Fruit fly (Drosophila melanogaster) Kc167 (cell line): ENCODE data around the gene CG31674.

Source experiments
- Myc ChIP-seq: fragments of >200 bp; optimal IDR thresholded peaks from 2 replicates; lab custom pipeline; 2017; ENCODE audit warnings: missing external identifiers
- h ChIP-seq: fragments of >200 bp; optimal IDR thresholded peaks from 3 replicates; lab custom pipeline; 2018; ENCODE audit warnings: missing external identifiers
- insv ChIP-seq: fragments of >200 bp; optimal IDR thresholded peaks from 3 replicates; lab custom pipeline; 2018; ENCODE audit warnings: missing external identifiers
- psq ChIP-seq: fragments of >200 bp; optimal IDR thresholded peaks from 2 replicates; lab custom pipeline; 2017; ENCODE audit warnings: missing external identifiers

DNA sequence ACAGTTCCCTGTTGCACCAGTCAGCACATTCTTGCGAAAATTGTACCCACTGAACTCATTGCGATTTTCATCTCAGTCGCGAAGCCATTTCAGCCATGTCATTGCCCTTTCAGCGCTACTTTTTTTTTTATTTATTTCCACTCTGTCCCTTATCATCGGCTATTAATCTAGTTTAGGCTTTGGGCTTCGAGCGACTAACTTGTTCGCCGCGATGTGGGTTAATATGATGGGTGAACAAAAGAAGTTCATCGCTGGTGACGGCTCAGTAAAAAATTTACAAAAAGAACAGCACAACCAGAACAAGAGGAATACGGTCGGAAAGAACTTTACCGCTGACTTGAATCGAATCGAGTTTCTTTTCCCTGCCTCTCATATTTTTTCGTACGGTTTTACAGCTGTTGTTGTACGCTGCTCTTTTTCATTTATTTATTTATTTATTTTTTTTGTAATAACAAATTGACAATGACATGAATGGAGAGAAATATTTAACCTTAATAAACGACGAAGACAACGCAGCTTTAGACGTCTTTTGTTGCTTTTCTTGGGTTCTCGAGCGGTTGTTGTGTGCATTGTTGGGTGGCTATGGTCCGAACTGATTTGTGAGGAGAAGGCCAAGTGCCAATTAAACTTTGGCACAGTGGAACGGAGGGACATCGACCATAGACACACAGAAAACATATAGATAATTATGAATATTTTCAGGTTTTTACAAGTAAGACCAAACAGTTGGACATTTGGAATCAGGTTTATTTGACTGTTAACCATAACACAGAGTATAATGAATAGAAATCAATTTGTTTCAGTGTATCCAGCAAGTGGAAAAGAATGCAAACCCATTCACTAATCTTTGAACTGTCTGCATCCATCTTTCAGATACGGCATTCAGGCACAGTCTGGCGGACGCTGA, 18.5 kb upstream of the CG31674 start:
- TF ChIP-seq h (lab: Kevin White, UChicago): no peak
- no peak for TF ChIP-seq insv (lab: Kevin White, UChicago)
- no peak for TF ChIP-seq Myc (lab: Kevin White, UChicago)
- TF ChIP-seq psq (lab: Kevin White, UChicago): no peak
